Fruit fly (Drosophila melanogaster): ENCODE measurements around the gene CtIP.
A peak's percentile ranks its signal among the peaks of the same experiment; 100 is the strongest.

The CtIP gene

DNA sequence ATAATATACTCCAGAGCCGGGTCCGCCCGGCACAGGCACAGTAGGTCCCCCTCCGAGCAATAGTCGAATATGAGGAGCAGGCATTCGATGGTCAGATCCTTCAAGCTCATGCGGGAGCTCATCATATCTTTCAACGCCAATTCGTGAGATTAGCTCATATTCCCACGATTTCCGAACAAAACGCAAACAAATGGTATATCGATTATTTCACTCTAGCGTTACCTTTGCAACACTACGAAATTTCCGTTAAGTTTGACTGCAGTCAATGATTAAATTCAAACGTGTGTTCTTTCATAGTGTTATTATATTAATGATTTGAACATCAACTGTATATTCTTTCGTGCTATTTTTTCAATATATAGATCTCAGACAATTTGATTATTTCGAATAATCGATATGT is 42.7 kb upstream of the CtIP start, which contains the start of gene CG33969 (continued):
- no peak for TF ChIP-seq CG9797 (GFP tag; optimal IDR thresholded peaks at IDR 0.05)
- TF ChIP-seq Dek (tag; optimal IDR thresholded peaks at IDR 0.05), result no peak
- TF ChIP-seq stc (GFP tag; IDR thresholded peaks at IDR 0.05), result no peak
- no peak for TF ChIP-seq CG17361 (GFP tag; IDR thresholded peaks at IDR 0.05)
- no peak for TF ChIP-seq CG12104 (GFP tag; optimal IDR thresholded peaks at IDR 0.05)
- TF ChIP-seq mirr (GFP tag; optimal IDR thresholded peaks at IDR 0.05), result no peak
- TF ChIP-seq CG15479 (GFP tag; optimal IDR thresholded peaks at IDR 0.05), result no peak
- TF ChIP-seq chif (GFP tag; optimal IDR thresholded peaks at IDR 0.05), result no peak
- no peak for TF ChIP-seq CG15601 (tag; optimal IDR thresholded peaks at IDR 0.05)
- TF ChIP-seq CG11085 (GFP tag; IDR thresholded peaks at IDR 0.05), result no peak
- no peak for TF ChIP-seq CG5245 (GFP tag; optimal IDR thresholded peaks at IDR 0.05)
- no peak for TF ChIP-seq Elba2 (GFP tag; optimal IDR thresholded peaks at IDR 0.05)
- no peak for TF ChIP-seq tgo (GFP tag; IDR thresholded peaks at IDR 0.05)
- no peak for TF ChIP-seq CG1647 (GFP tag; optimal IDR thresholded peaks at IDR 0.05)
- TF ChIP-seq jing (GFP tag; optimal IDR thresholded peaks at IDR 0.05), result no peak
- no peak for TF ChIP-seq gce (GFP tag; IDR thresholded peaks at IDR 0.05)
- TF ChIP-seq CG10959 (GFP tag; IDR thresholded peaks at IDR 0.05), result no peak
- TF ChIP-seq NK7.1 (GFP tag; optimal IDR thresholded peaks at IDR 0.05), result no peak
- TF ChIP-seq CG10366 (GFP tag; IDR thresholded peaks at IDR 0.05), result no peak
- no peak for TF ChIP-seq ara (GFP tag; IDR thresholded peaks at IDR 0.05)
- no peak for TF ChIP-seq zen2 (GFP tag; IDR thresholded peaks at IDR 0.05; ENCODE audit: partially characterized antibody)
- no peak for TF ChIP-seq ase (GFP tag; IDR thresholded peaks at IDR 0.05)
- TF ChIP-seq row (GFP tag; IDR thresholded peaks at IDR 0.05), result no peak
- TF ChIP-seq CG12071 (GFP tag; optimal IDR thresholded peaks at IDR 0.05), result no peak
- TF ChIP-seq zfh2 (GFP tag; optimal IDR thresholded peaks at IDR 0.05), result no peak
- TF ChIP-seq Hr78 (GFP tag; optimal IDR thresholded peaks at IDR 0.05), result no peak
- no peak for TF ChIP-seq CG12942 (GFP tag; optimal IDR thresholded peaks at IDR 0.05)
- peak; percentile 62 for TF ChIP-seq CG17186 (GFP tag; optimal IDR thresholded peaks at IDR 0.05)
- TF ChIP-seq Dip2 (GFP tag; IDR thresholded peaks at IDR 0.05), result no peak
- TF ChIP-seq Pdp1 (GFP tag; optimal IDR thresholded peaks at IDR 0.05), result peak in 1 of 2 experiments; percentile 46
- peak; percentile 87 for TF ChIP-seq stwl (tag; optimal IDR thresholded peaks at IDR 0.05)
- TF ChIP-seq Lpt (GFP tag; optimal IDR thresholded peaks at IDR 0.05), result no peak
- TF ChIP-seq nmo (GFP tag; optimal IDR thresholded peaks at IDR 0.05), result no peak
- no peak for TF ChIP-seq CG3163 (GFP tag; optimal IDR thresholded peaks at IDR 0.05)
- TF ChIP-seq aop (GFP tag; IDR thresholded peaks at IDR 0.05), result no peak
- TF ChIP-seq sob (GFP tag; IDR thresholded peaks at IDR 0.05), result no peak
- TF ChIP-seq Neu2 (GFP tag; optimal IDR thresholded peaks at IDR 0.05; ENCODE audit: borderline replicate concordance), result no peak
- no peak for TF ChIP-seq CG6175 (GFP tag; IDR thresholded peaks at IDR 0.05)
- peak; percentile 44; the same call in 1 of the 2 replicates for TF ChIP-seq bbx (GFP tag; IDR thresholded peaks at IDR 0.05; ENCODE audit: partially characterized antibody)
- no peak for TF ChIP-seq Nf-YC (tag; optimal IDR thresholded peaks at IDR 0.05)
- TF ChIP-seq gsb-n (tag; optimal IDR thresholded peaks at IDR 0.05), result no peak
- peak; percentile 58 for TF ChIP-seq CG9437 (GFP tag; optimal IDR thresholded peaks at IDR 0.05)
- no peak for TF ChIP-seq psq (GFP tag; optimal IDR thresholded peaks at IDR 0.05)
- no peak for TF ChIP-seq sna (GFP tag; IDR thresholded peaks at IDR 0.05; ENCODE audit: partially characterized antibody)
- TF ChIP-seq Jarid2 (GFP tag; optimal IDR thresholded peaks at IDR 0.05), result no peak
- no peak for TF ChIP-seq Awh (GFP tag; IDR thresholded peaks at IDR 0.05)
- no peak for TF ChIP-seq Bteb2 (GFP tag; optimal IDR thresholded peaks at IDR 0.05)
- no peak for TF ChIP-seq CG33557 (GFP tag; optimal IDR thresholded peaks at IDR 0.05)
- no peak for TF ChIP-seq nau (GFP tag; optimal IDR thresholded peaks at IDR 0.05)
- TF ChIP-seq Doc2 (GFP tag; IDR thresholded peaks at IDR 0.05), result no peak
- no peak for TF ChIP-seq CG18619 (GFP tag; optimal IDR thresholded peaks at IDR 0.05)
- no peak for TF ChIP-seq CG9609 (GFP tag; optimal IDR thresholded peaks at IDR 0.05)
